Worm (Caenorhabditis elegans): ENCODE results near the gene vab-2.
"Not testable (repeated sequence)": the region's sequence is repeated elsewhere in the genome, so short reads cannot be mapped to it uniquely, and the experiment has no call there.

The vab-2 gene

DNA sequence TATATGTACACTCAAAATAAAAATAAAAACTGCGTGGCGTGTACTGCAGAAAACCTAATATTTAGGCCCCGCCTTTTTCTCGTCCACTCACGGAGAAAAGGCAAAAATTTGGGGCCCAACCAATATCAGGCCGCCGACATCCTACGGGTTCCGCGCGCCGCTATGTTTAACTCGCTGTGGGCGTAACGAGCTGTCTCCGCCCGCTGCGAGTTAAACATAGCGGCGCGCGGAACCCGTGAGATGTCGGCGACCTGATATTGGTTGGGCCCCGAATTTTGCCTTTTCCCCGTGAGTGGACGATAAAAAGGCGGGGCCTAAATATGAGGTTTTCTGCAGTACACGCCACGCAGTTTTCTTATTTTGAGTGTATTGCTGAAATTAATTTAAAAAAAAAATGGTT is 4.6 kb upstream of the vab-2 start:
- not testable (repeated sequence) for TF ChIP-seq snpc-4 (GFP tag; optimal IDR thresholded peaks at IDR 0.05)
- TF ChIP-seq snpc-4 (tag; optimal IDR thresholded peaks at IDR 0.05) (peak in 2 of 4 experiments; percentile 71 to 86), hmg-1.2 (GFP tag; IDR thresholded peaks at IDR 0.05) (0 out of 2 replicates have a peak, but pooled peaks have one; percentile 12), madf-3 (GFP tag; IDR thresholded peaks at IDR 0.05) (0 out of 2 replicates have a peak, but pooled peaks have one; percentile 16)

DNA sequence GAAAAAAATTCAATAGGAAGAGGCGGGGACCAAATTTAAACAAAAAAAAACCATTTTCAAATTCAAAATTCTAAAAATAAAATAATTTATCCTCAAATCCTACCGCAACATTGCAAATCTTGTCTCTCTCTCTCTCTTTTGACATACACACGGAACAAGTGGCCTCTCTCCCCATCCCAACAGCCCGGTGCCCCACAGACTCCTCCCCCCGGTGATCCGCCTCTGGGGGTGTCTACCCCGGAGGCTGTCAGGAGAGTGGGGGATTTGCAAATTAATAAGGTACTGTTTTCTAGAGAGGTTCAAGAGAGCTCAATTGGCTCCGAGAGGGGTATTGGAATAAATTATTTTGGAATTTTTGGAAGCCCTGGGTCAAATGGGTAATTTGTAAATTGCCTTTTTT is 1.1 kb upstream of the vab-2 start:
- TF ChIP-seq zim-3 (tag; optimal IDR thresholded peaks at IDR 0.05) (no peak), snpc-4 (GFP tag; optimal IDR thresholded peaks at IDR 0.05) (no peak), snpc-4 (tag; optimal IDR thresholded peaks at IDR 0.05) (no peak), nfya-1 (tag; optimal IDR thresholded peaks at IDR 0.05; ENCODE audit: borderline replicate concordance, insufficient read depth) (no peak), ceh-27 (GFP tag; optimal IDR thresholded peaks at IDR 0.05) (no peak), F33H1.4 (GFP tag; IDR thresholded peaks at IDR 0.05) (no peak), die-1 (tag; optimal IDR thresholded peaks at IDR 0.05) (no peak), him-1 (tag; optimal IDR thresholded peaks at IDR 0.05) (no peak), mes-4 (tag; optimal IDR thresholded peaks at IDR 0.05) (no peak), nfyb-1 (GFP tag; IDR thresholded peaks at IDR 0.05) (no peak), ceh-100 (GFP tag; IDR thresholded peaks at IDR 0.05) (no peak), B0019.2 (GFP tag; conservative IDR thresholded peaks at IDR 0.05) (no peak), pha-4 (tag; optimal IDR thresholded peaks at IDR 0.05) (no peak), attf-5 (GFP tag; optimal IDR thresholded peaks at IDR 0.05) (no peak), nhr-80 (tag; optimal IDR thresholded peaks at IDR 0.05) (no peak), let-526 (GFP tag; IDR thresholded peaks at IDR 0.05) (no peak), dox-1 (GFP tag; IDR thresholded peaks at IDR 0.05) (no peak), xnd-1 (tag; optimal IDR thresholded peaks at IDR 0.05) (no peak)

DNA sequence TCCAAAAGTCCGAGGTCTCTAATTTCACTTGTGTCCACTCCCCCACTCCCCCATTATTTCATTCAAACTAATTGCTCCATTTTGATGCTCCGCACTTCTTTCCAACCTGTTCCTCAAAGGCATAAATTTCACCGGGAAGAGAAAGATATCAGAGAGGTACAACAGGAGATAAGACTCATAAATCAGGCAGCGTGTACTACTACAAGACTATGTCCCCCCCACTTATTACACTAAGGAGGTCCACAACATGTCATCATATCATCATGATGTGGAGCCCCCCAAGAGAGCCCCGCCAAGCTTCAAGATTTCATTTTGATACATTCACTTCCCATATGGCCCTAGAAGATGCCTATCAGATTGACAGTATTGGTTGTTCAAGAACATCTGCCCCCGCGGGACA is 1.2 kb downstream of the vab-2 start:
- TF ChIP-seq rcor-1 (GFP tag; IDR thresholded peaks at IDR 0.05) (no peak), madf-3 (GFP tag; IDR thresholded peaks at IDR 0.05) (no peak), nhr-27 (tag; optimal IDR thresholded peaks at IDR 0.05) (no peak), atf-7 (tag; optimal IDR thresholded peaks at IDR 0.05) (no peak), F39B2.1 (GFP tag; IDR thresholded peaks at IDR 0.05) (no peak), zim-3 (tag; optimal IDR thresholded peaks at IDR 0.05) (no peak), D2030.7 (GFP tag; IDR thresholded peaks at IDR 0.05) (no peak), nfyb-1 (GFP tag; IDR thresholded peaks at IDR 0.05) (no peak), lsl-1 (GFP tag; optimal IDR thresholded peaks at IDR 0.05) (no peak), efl-1 (GFP tag; optimal IDR thresholded peaks at IDR 0.05) (no peak), ztf-6 (GFP tag; IDR thresholded peaks at IDR 0.05) (no peak), egl-18 (GFP tag; IDR thresholded peaks at IDR 0.05) (no peak), F57A8.1 (GFP tag; optimal IDR thresholded peaks at IDR 0.05) (no peak), ZK185.1 (tag; optimal IDR thresholded peaks at IDR 0.05; ENCODE audit: poor library complexity, severe bottlenecking) (no peak)

DNA sequence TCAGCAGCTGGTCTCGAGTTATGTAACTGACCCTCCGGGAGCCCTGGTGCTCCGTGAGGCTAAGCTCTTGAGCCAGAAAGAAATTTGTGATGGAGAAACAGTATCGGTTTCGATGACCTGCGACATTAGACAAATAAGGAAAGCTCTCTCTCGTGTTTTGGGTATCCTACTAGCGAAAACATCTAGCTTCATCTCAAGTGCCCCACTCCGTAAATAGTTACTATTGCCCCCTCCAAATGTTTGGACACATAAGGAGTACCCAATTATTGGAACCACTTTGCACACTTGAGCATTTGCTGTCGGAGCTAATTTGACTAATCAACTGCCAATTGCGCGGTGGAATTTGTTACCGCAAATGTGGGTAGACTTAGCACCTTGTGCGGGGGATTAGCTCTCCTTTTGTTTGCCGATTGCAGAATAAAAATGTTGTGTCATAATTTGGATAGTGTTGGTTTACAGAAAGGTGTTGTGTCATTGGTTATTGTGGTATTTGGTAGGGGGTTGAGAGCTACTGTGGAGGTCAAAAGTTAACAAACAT is 2.5 kb downstream of the vab-2 start:
- TF ChIP-seq egl-18 (GFP tag; IDR thresholded peaks at IDR 0.05), result no peak

DNA sequence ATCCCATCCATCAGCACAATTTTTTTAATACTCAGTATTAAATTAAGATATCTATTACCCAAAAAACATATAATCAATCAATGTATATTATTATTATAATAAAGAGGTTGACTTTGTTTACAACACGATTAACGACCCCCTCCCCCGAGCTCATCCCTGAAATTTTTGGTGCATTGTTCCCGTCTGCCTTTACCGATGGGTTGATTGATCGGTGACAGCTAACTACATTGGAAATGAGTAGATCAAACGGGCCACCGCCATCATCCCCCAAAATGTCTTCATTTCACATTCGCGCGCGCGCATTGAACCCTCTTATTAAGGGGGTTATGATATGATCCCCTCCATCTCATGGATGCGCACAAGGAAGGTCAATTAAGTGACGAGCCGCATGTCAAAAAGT is 6.8 kb downstream of the vab-2 start:
- TF ChIP-seq F37B4.10 (GFP tag; IDR thresholded peaks at IDR 0.05) (no peak), F23B12.7 (tag; optimal IDR thresholded peaks at IDR 0.05; ENCODE audit: insufficient read depth) (no peak), fkh-3 (tag; optimal IDR thresholded peaks at IDR 0.05) (no peak), F49E8.2 (tag; optimal IDR thresholded peaks at IDR 0.05; ENCODE audit: insufficient read depth) (no peak), nfya-2 (GFP tag; IDR thresholded peaks at IDR 0.05) (no peak)
